Fruit fly (Drosophila melanogaster): ENCODE results near the gene wol.

wol gene

dm6 chr2L:8266145-8266544 lies 36.6 kb downstream of the wol start (continued):
- TF ChIP-seq fd96Cb (tag; optimal IDR thresholded peaks at IDR 0.05) (peak; percentile 66), Dek (tag; optimal IDR thresholded peaks at IDR 0.05) (peak; percentile 55), klu (GFP tag; IDR thresholded peaks at IDR 0.05) (0 out of 2 replicates have a peak, but pooled peaks have one; percentile 25), dmrt99B (tag; optimal IDR thresholded peaks at IDR 0.05) (peak; percentile 88), Atf-2 (GFP tag; optimal IDR thresholded peaks at IDR 0.05) (no peak), pita (GFP tag; optimal IDR thresholded peaks at IDR 0.05) (no peak), CkIIα-i1 (GFP tag; IDR thresholded peaks at IDR 0.05) (no peak), gro (GFP tag; optimal IDR thresholded peaks at IDR 0.05) (no peak), peb (GFP tag; IDR thresholded peaks at IDR 0.05) (no peak), sqz (GFP tag; optimal IDR thresholded peaks at IDR 0.05) (peak; percentile 22), Ptx1 (GFP tag; IDR thresholded peaks at IDR 0.05) (peak; percentile 74), Awh (GFP tag; IDR thresholded peaks at IDR 0.05) (0 out of 2 replicates have a peak, but pooled peaks have one; percentile 45), Nf-YC (tag; optimal IDR thresholded peaks at IDR 0.05) (peak; percentile 43), crp (GFP tag; optimal IDR thresholded peaks at IDR 0.05) (peak in 1 of 2 experiments; percentile 4), CG8359 (GFP tag; optimal IDR thresholded peaks at IDR 0.05; ENCODE audit: borderline replicate concordance) (peak; percentile 9), ATbp (GFP tag; optimal IDR thresholded peaks at IDR 0.05) (peak; percentile 66), CG17328 (GFP tag; IDR thresholded peaks at IDR 0.05) (0 out of 2 replicates have a peak, but pooled peaks have one; percentile 23), CG17359 (tag; optimal IDR thresholded peaks at IDR 0.05) (peak; percentile 84), tgo (GFP tag; IDR thresholded peaks at IDR 0.05) (peak; percentile 63; the same call in 2 of the 3 replicates), scrt (GFP tag; optimal IDR thresholded peaks at IDR 0.05) (peak; percentile 22), CG4617 (GFP tag; optimal IDR thresholded peaks at IDR 0.05; ENCODE audit: borderline replicate concordance) (no peak), nmo (GFP tag; optimal IDR thresholded peaks at IDR 0.05) (peak; percentile 74), PHDP (tag; optimal IDR thresholded peaks at IDR 0.05) (peak; percentile 73), CG4820 (GFP tag; optimal IDR thresholded peaks at IDR 0.05) (peak; percentile 29), CG15601 (tag; optimal IDR thresholded peaks at IDR 0.05) (peak; percentile 35), sd (tag; optimal IDR thresholded peaks at IDR 0.05) (peak; percentile 24), CG3407 (GFP tag; optimal IDR thresholded peaks at IDR 0.05) (peak; percentile 31), prd (optimal IDR thresholded peaks at IDR 0.05) (no peak), prd (GFP tag; IDR thresholded peaks at IDR 0.05) (peak; percentile 60), Rfx (GFP tag; IDR thresholded peaks at IDR 0.05) (peak; percentile 36; the same call in 1 of the 2 replicates), CG14710 (tag; optimal IDR thresholded peaks at IDR 0.05) (peak; percentile 30), sug (tag; optimal IDR thresholded peaks at IDR 0.05) (peak; percentile 11), D19A (tag; optimal IDR thresholded peaks at IDR 0.05) (peak; percentile 49), ERR (GFP tag; optimal IDR thresholded peaks at IDR 0.05) (no peak), Hmr (GFP tag; optimal IDR thresholded peaks at IDR 0.05) (peak; percentile 40), ssp (GFP tag; IDR thresholded peaks at IDR 0.05) (no peak), vvl (GFP tag; IDR thresholded peaks at IDR 0.05) (peak; percentile 66), CG11398 (GFP tag; optimal IDR thresholded peaks at IDR 0.05) (no peak), Neu2 (GFP tag; optimal IDR thresholded peaks at IDR 0.05; ENCODE audit: borderline replicate concordance) (no peak), row (GFP tag; IDR thresholded peaks at IDR 0.05) (peak; percentile 73), CG9817 (tag; optimal IDR thresholded peaks at IDR 0.05) (peak; percentile 7), da (GFP tag; optimal IDR thresholded peaks at IDR 0.05) (no peak), CG11696 (GFP tag; IDR thresholded peaks at IDR 0.05) (0 out of 2 replicates have a peak, but pooled peaks have one; percentile 22), Fer2 (tag; optimal IDR thresholded peaks at IDR 0.05) (peak; percentile 20), tap (tag; optimal IDR thresholded peaks at IDR 0.05) (peak; percentile 73), Fer3 (tag; optimal IDR thresholded peaks at IDR 0.05) (peak; percentile 58), CG34422 (GFP tag; IDR thresholded peaks at IDR 0.05) (0 out of 3 replicates have a peak, but pooled peaks have one; percentile 34), CG32532 (GFP tag; IDR thresholded peaks at IDR 0.05) (peak; percentile 11; the same call in 1 of the 2 replicates), Xbp1 (GFP tag; optimal IDR thresholded peaks at IDR 0.05) (peak; percentile 64), CG11695 (GFP tag; IDR thresholded peaks at IDR 0.05) (peak; percentile 77; the same call in 2 of the 3 replicates)
